Worm (Caenorhabditis elegans): ENCODE results near the gene cbp-2.

ce11 chrIII:9930406-9930805 lies 7.4 kb downstream of the cbp-2 start:
- no peak for TF ChIP-seq ceh-22 (tag; optimal IDR thresholded peaks at IDR 0.05)
- no peak for TF ChIP-seq hlh-15 (tag; optimal IDR thresholded peaks at IDR 0.05)
- TF ChIP-seq unc-42 (tag; optimal IDR thresholded peaks at IDR 0.05) = no peak
- TF ChIP-seq ceh-6 (GFP tag; optimal IDR thresholded peaks at IDR 0.05) = no peak
- no peak for TF ChIP-seq che-1 (tag; optimal IDR thresholded peaks at IDR 0.05)
- TF ChIP-seq sox-2 (GFP tag; IDR thresholded peaks at IDR 0.05) = no peak
- no peak for TF ChIP-seq rnt-1 (tag; optimal IDR thresholded peaks at IDR 0.05)
- no peak for TF ChIP-seq nfya-1 (tag; optimal IDR thresholded peaks at IDR 0.05)
- no peak for TF ChIP-seq sox-4 (tag; optimal IDR thresholded peaks at IDR 0.05)
- peak; percentile 65 for TF ChIP-seq pqm-1 (tag; optimal IDR thresholded peaks at IDR 0.05)
- no peak for TF ChIP-seq dmd-4 (tag; optimal IDR thresholded peaks at IDR 0.05; ENCODE audit: borderline replicate concordance)
- TF ChIP-seq pha-4 (tag; optimal IDR thresholded peaks at IDR 0.05) = no peak
- TF ChIP-seq unc-3 (GFP tag; conservative IDR thresholded peaks at IDR 0.05) = no peak
- no peak for TF ChIP-seq unc-3 (tag; optimal IDR thresholded peaks at IDR 0.05)

All from whole organism, late embryonic.